Worm (Caenorhabditis elegans): Measurements from ENCODE around the gene arrd-23.

Gene arrd-23

DNA sequence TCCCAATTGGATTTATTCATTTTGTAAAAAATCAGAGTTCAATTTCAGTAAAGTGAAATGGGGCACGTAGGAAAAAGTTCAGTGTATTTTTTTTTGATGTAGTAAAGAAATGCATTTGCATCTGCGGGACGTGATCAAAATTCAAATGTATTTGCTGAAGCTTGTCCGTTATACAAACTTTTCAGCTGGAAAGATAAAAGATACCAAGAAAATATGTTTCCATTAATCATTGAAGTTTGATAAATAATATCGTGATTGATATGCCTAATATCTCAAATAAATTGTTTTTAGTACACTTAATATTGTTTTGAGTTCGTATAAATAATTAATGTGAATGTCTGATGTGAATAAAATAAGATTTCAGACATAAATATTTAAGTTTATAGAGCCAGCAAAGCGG lies 16.6 kb downstream of the arrd-23 start:
- no peak for TF ChIP-seq cey-2 (tag; optimal IDR thresholded peaks at IDR 0.05; ENCODE audit: borderline replicate concordance, insufficient read depth)
- TF ChIP-seq Y105C5A.15 (GFP tag; IDR thresholded peaks at IDR 0.05), result no peak

DNA sequence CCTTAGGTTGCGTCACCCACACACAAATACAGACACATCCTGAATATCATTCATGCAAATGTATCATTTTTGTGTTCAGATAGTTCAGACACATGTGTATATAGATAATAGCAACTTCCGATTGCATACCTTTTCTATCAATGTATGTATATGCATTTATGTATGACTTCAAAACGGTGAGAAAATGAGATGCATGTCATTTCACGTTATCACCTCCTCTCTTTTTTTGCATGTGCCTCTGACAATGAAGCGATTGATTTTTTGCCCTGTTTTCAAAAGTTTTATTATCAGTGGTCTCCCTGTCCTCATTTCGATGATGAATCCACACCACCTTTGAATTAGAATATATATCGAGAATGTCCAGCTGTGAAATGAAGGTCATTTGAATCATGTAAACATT lies 20.1 kb downstream of the arrd-23 start, which contains the start of gene K05B2.2:
K05B2.2 (plus strand) TSS at position 278 of the 400 bp plus-strand sequence.
- TF ChIP-seq pqm-1 (tag; optimal IDR thresholded peaks at IDR 0.05) (peak; percentile 84), nhr-6 (tag; optimal IDR thresholded peaks at IDR 0.05) (no peak), tra-1 (GFP tag; IDR thresholded peaks at IDR 0.05) (0 out of 2 replicates have a peak, but pooled peaks have one; percentile 20), dve-1 (tag; optimal IDR thresholded peaks at IDR 0.05; ENCODE audit: insufficient read depth) (peak; percentile 62), nhr-28 (tag; optimal IDR thresholded peaks at IDR 0.05) (peak; percentile 57), dmd-6 (GFP tag; IDR thresholded peaks at IDR 0.05) (peak; percentile 49), nhr-25 (tag; optimal IDR thresholded peaks at IDR 0.05; ENCODE audit: borderline replicate concordance, insufficient read depth) (no peak), hlh-11 (tag; optimal IDR thresholded peaks at IDR 0.05) (peak; percentile 59), hlh-30 (tag; optimal IDR thresholded peaks at IDR 0.05; ENCODE audit: insufficient read depth) (peak; percentile 19), daf-16 (GFP tag; optimal IDR thresholded peaks at IDR 0.05) (no peak), daf-16 (tag; optimal IDR thresholded peaks at IDR 0.05) (peak; percentile 46), madf-5 (GFP tag; IDR thresholded peaks at IDR 0.05) (no peak)

DNA sequence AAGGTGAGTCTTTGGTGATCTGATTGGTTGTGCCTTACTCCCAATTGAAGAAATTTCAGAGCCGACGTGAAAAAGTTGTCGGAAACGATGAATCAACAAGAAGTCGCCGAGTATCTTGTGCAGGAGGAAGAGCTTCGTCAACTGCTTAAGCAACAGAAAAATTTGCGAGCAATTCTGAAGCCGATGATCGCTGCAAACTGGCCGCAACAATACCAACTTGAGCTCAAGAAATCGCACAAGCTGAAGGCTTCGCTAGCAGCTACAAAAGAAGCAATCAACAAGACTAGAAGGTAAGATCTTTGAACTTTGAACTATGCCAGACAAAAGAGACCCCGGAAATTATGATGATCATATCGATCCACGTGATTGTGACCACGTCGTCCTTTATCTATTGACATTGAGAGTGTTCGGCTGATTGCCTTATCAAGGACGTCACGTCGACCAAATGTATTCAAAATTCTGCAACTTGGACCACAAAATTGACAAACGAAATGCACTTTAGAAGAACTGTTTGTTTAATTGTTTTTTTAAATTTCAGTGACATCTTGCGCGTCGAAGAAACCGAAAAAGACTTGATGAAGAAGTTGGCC lies 25.6 kb downstream of the arrd-23 start:
- no peak for TF ChIP-seq daf-19 (GFP tag; conservative IDR thresholded peaks at IDR 0.05)
- no peak for TF ChIP-seq F44E2.7 (GFP tag; IDR thresholded peaks at IDR 0.05)
- peak; percentile 35 for TF ChIP-seq dve-1 (tag; optimal IDR thresholded peaks at IDR 0.05; ENCODE audit: insufficient read depth)
- TF ChIP-seq unc-62 (GFP tag; optimal IDR thresholded peaks at IDR 0.05 in 1 of 2), result peak in 1 of 2 experiments; percentile 22
- TF ChIP-seq unc-62 (tag; optimal IDR thresholded peaks at IDR 0.05), result no peak
- TF ChIP-seq ctbp-1 (GFP tag; IDR thresholded peaks at IDR 0.05), result no peak
- TF ChIP-seq nhr-237 (tag; optimal IDR thresholded peaks at IDR 0.05), result no peak
- TF ChIP-seq dmd-6 (GFP tag; IDR thresholded peaks at IDR 0.05), result peak; percentile 28; the same call in 1 of the 2 replicates
- no peak for TF ChIP-seq Y48G9A.11 (GFP tag; IDR thresholded peaks at IDR 0.05)
- TF ChIP-seq aha-1 (tag), result peak; percentile 34
- TF ChIP-seq pha-4 (GFP tag; IDR thresholded peaks at IDR 0.05), result no peak
- no peak for TF ChIP-seq pha-4 (tag; optimal IDR thresholded peaks at IDR 0.05)
- TF ChIP-seq hlh-30 (tag; optimal IDR thresholded peaks at IDR 0.05; ENCODE audit: insufficient read depth), result peak; percentile 42

- TF ChIP-seq unc-62 (GFP tag; optimal IDR thresholded peaks at IDR 0.05 in 1 of 2) (peak in 1 of 2 experiments; percentile 81), unc-62 (tag; optimal IDR thresholded peaks at IDR 0.05) (no peak), nhr-48 (tag; optimal IDR thresholded peaks at IDR 0.05) (no peak)
These were observed 28.7 kb downstream of the arrd-23 start for ce11 chrX:4914464-4914863.

DNA sequence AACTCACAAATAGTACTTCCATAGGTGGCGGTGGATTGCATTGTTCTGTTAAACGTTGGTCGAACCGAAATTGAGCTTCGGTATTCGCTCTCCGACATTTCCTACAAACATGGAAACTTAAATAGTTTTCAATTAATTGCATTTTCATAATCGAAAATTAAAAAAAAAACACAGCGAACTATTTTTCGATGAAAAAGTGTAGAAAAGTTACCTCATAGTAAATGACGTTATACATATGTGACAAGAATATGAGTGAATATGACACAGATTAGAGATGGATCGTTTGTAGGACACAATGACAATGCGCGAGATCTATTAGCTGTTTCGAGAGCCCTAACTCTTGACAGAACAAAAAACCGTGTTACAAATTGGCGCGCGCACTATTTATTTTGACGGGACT lies 30.1 kb downstream of the arrd-23 start, which contains the start of gene ifa-4:
ifa-4 (minus strand) TSS at position 101 of the 400 bp plus-strand sequence.
- TF ChIP-seq set-16 (GFP tag; IDR thresholded peaks at IDR 0.05), result no peak
- no peak for TF ChIP-seq lin-39 (tag; optimal IDR thresholded peaks at IDR 0.05)
- TF ChIP-seq R02D3.7 (tag; optimal IDR thresholded peaks at IDR 0.05), result no peak
- no peak for TF ChIP-seq ceh-82 (tag; optimal IDR thresholded peaks at IDR 0.05)
- TF ChIP-seq lin-13 (GFP tag; optimal IDR thresholded peaks at IDR 0.05), result no peak
- TF ChIP-seq lin-15B (tag; optimal IDR thresholded peaks at IDR 0.05), result no peak
- TF ChIP-seq unc-39 (tag; optimal IDR thresholded peaks at IDR 0.05), result no peak
- no peak for TF ChIP-seq unc-62 (GFP tag; optimal IDR thresholded peaks at IDR 0.05 in 1 of 2)
- no peak for TF ChIP-seq unc-62 (tag; optimal IDR thresholded peaks at IDR 0.05)
- TF ChIP-seq ztf-7 (tag; optimal IDR thresholded peaks at IDR 0.05), result no peak
- TF ChIP-seq T20F7.1 (GFP tag; optimal IDR thresholded peaks at IDR 0.05), result no peak
- TF ChIP-seq php-3 (GFP tag; IDR thresholded peaks at IDR 0.05), result no peak
- TF ChIP-seq snpc-1.2 (GFP tag; IDR thresholded peaks at IDR 0.05), result no peak
- TF ChIP-seq T26A8.4 (GFP tag; IDR thresholded peaks at IDR 0.05), result no peak
